Worm (Caenorhabditis elegans) whole organism, L1 larva: ENCODE data around the gene iglr-2.
"Not testable (repeated sequence)": the region's sequence is repeated elsewhere in the genome, so short reads cannot be mapped to it uniquely, and the experiment has no call there.

Source experiments
- ceh-82 ChIP-seq, 3 experiments: fragments of 150-350 bp in 1 of 3; sonication (generic microtip) in 2 of 3; optimal IDR thresholded peaks; 2 replicates each; lab custom pipeline; 2014 to 2017; ENCODE audit warnings: missing biosample characterization in 3 of 3, missing genetic modification characterization in 3 of 3
- fos-1 ChIP-seq: fragments of 150-350 bp; optimal IDR thresholded peaks from 2 replicates; lab custom pipeline; 2014; ENCODE audit warnings: missing biosample characterization, missing genetic modification characterization
- lin-13 ChIP-seq: fragments of 150-350 bp; optimal IDR thresholded peaks from 2 replicates; lab custom pipeline; 2014; ENCODE audit warnings: missing biosample characterization, missing genetic modification reagents, missing genetic modification characterization
- lin-15B ChIP-seq: fragments of 150-350 bp; sonication (generic microtip); optimal IDR thresholded peaks from 3 replicates; lab custom pipeline; 2014; ENCODE audit warnings: missing biosample characterization, missing genetic modification characterization
- lir-3 ChIP-seq: sonication (generic microtip); optimal IDR thresholded peaks from 2 replicates; lab custom pipeline; 2016; ENCODE audit warnings: mild to moderate bottlenecking, missing genetic modification characterization, moderate library complexity, missing compliant biosample characterization; ENCODE audit not compliant: poor library complexity
- mdl-1 ChIP-seq, 2 experiments: fragments of 150-350 bp; optimal IDR thresholded peaks; 2 replicates each; lab custom pipeline; 2014 to 2017; ENCODE audit warnings: missing biosample characterization in 2 of 2, missing genetic modification characterization in 2 of 2, inconsistent platforms in 1 of 2
- mep-1 ChIP-seq: fragments of 150-350 bp; optimal IDR thresholded peaks from 2 replicates; lab custom pipeline; 2014; ENCODE audit warnings: missing biosample characterization, missing genetic modification characterization
- nhr-11 ChIP-seq: fragments of 150-350 bp; optimal IDR thresholded peaks from 2 replicates; lab custom pipeline; 2014; ENCODE audit warnings: missing biosample characterization, missing genetic modification characterization
- nhr-12 ChIP-seq: sonication (generic microtip); optimal IDR thresholded peaks from 2 replicates; lab custom pipeline; 2017; ENCODE audit warnings: missing biosample characterization, missing genetic modification characterization
- pqm-1 ChIP-seq: sonication (generic microtip); optimal IDR thresholded peaks from 3 replicates; lab custom pipeline; 2017; ENCODE audit warnings: missing biosample characterization, missing genetic modification characterization
- rnt-1 ChIP-seq: sonication (generic microtip); optimal IDR thresholded peaks from 2 replicates; lab custom pipeline; 2016; ENCODE audit warnings: mild to moderate bottlenecking, missing genetic modification characterization, moderate library complexity, missing compliant biosample characterization
- sptf-1 ChIP-seq: fragments of 150-350 bp; optimal IDR thresholded peaks from 2 replicates; lab custom pipeline; 2014; ENCODE audit warnings: missing biosample characterization, missing genetic modification characterization
- swsn-7 ChIP-seq: sonication (generic microtip); optimal IDR thresholded peaks from 2 replicates; lab custom pipeline; 2016; ENCODE audit warnings: missing genetic modification characterization, missing compliant biosample characterization
- unc-86 ChIP-seq: sonication (generic microtip); optimal IDR thresholded peaks from 2 replicates; lab custom pipeline; 2016; ENCODE audit warnings: missing genetic modification characterization, missing compliant biosample characterization

- not testable (repeated sequence) for TF ChIP-seq lin-15B (tag; lab: Kevin White, UChicago); nhr-12 (tag; lab: Kevin White, UChicago); rnt-1; mdl-1 (tag; optimal IDR thresholded peaks at IDR 0.05; lab: Kevin White, UChicago); nhr-11; lir-3 (tag; lab: Kevin White, UChicago); sptf-1 (tag; lab: Kevin White, UChicago); ceh-82 (tag; optimal IDR thresholded peaks at IDR 0.05; lab: Kevin White, UChicago); unc-86; lin-13 (GFP tag; lab: Kevin White, UChicago); swsn-7 (tag; lab: Kevin White, UChicago); mep-1 (tag; lab: Kevin White, UChicago); pqm-1 (tag; lab: Kevin White, UChicago); fos-1 (tag; lab: Kevin White, UChicago)
These were observed 16.7 kb upstream of the iglr-2 start, which contains the start of gene clc-29 for ce11 chrIII:8347822-8348221.
